Fruit fly (Drosophila melanogaster) whole organism, embryonic: ENCODE results near the gene CG43248.

Experiments used
- Atf6 ChIP-seq: fragments of 200-800 bp; sonication (Bioruptor generic); IDR thresholded peaks from 2 replicates; pipeline ENCODE4 v1.3.6; 2022; ENCODE audit warnings: missing biosample characterization, missing genetic modification characterization
- BEAF-32 ChIP-seq: fragments of 200-800 bp; sonication (Bioruptor generic); optimal IDR thresholded peaks from 3 replicates; lab custom pipeline; 2017; ENCODE audit warnings: missing biosample characterization, missing genetic modification characterization, mild to moderate bottlenecking, moderate library complexity, missing genetic modification reagents
- CG10274 ChIP-seq: fragments of 200-800 bp; sonication (Bioruptor generic); optimal IDR thresholded peaks from 3 replicates; lab custom pipeline; 2017; ENCODE audit warnings: missing biosample characterization, mild to moderate bottlenecking, missing genetic modification characterization
- CG10654 ChIP-seq: fragments of 200-800 bp; sonication (Bioruptor generic); optimal IDR thresholded peaks from 2 replicates; lab custom pipeline; 2016; ENCODE audit warnings: missing biosample characterization, missing genetic modification characterization
- CG11456 ChIP-seq: fragments of 200-800 bp; sonication (Bioruptor generic); IDR thresholded peaks from 3 replicates; pipeline ENCODE4 v1.3.6; 2022; ENCODE audit warnings: missing biosample characterization, missing genetic modification characterization
- CG11695 ChIP-seq: fragments of 200-800 bp; sonication (Bioruptor generic); IDR thresholded peaks from 3 replicates; pipeline ENCODE4 v1.3.6; 2022; ENCODE audit warnings: missing biosample characterization, missing genetic modification characterization
- CG11696 ChIP-seq: fragments of 200-800 bp; sonication (Bioruptor generic); IDR thresholded peaks from 2 replicates; pipeline ENCODE4 v1.3.6; 2022; ENCODE audit warnings: missing biosample characterization, missing genetic modification characterization
- CG12104 ChIP-seq: fragments of 200-800 bp; sonication (Bioruptor generic); optimal IDR thresholded peaks from 3 replicates; lab custom pipeline; 2016; ENCODE audit warnings: missing biosample characterization, missing genetic modification characterization
- CG1233 ChIP-seq: fragments of 200-800 bp; sonication (Bioruptor generic); optimal IDR thresholded peaks from 4 replicates; lab custom pipeline; 2018; ENCODE audit warnings: missing biosample characterization, mild to moderate bottlenecking, missing genetic modification characterization
- CG14441 ChIP-seq: fragments of 200-800 bp; sonication (Bioruptor generic); IDR thresholded peaks from 2 replicates; pipeline ENCODE4 v1.3.6; 2022; ENCODE audit warnings: missing biosample characterization, missing genetic modification characterization
- CG15011 ChIP-seq: fragments of 200-800 bp; sonication (Bioruptor generic); optimal IDR thresholded peaks from 3 replicates; lab custom pipeline; 2018; ENCODE audit warnings: missing biosample characterization, mild to moderate bottlenecking, missing genetic modification characterization
- CG15269 ChIP-seq: fragments of 200-800 bp; sonication (Bioruptor generic); optimal IDR thresholded peaks from 2 replicates; lab custom pipeline; 2018; ENCODE audit warnings: missing biosample characterization, mild to moderate bottlenecking, missing genetic modification characterization, moderate library complexity
- CG16813 ChIP-seq: fragments of 200-800 bp; sonication (Bioruptor generic); IDR thresholded peaks from 3 replicates; pipeline ENCODE4 v1.3.6; 2022; ENCODE audit warnings: missing biosample characterization, missing genetic modification characterization; ENCODE audit not compliant: partially characterized antibody
- CG17385 ChIP-seq: fragments of 200-800 bp; sonication (Bioruptor generic); optimal IDR thresholded peaks from 3 replicates; lab custom pipeline; 2018; ENCODE audit warnings: missing biosample characterization, mild to moderate bottlenecking, missing genetic modification characterization
- CG17912 ChIP-seq: fragments of 200-800 bp; sonication (Bioruptor generic); optimal IDR thresholded peaks from 2 replicates; lab custom pipeline; 2018; ENCODE audit warnings: missing biosample characterization, mild to moderate bottlenecking, missing genetic modification characterization
- CG18262 ChIP-seq: fragments of 200-800 bp; optimal IDR thresholded peaks from 3 replicates; lab custom pipeline; 2019; ENCODE audit warnings: missing biosample characterization, mild to moderate bottlenecking, missing genetic modification characterization, moderate library complexity
- CG18599 ChIP-seq: fragments of 200-800 bp; sonication (Bioruptor generic); optimal IDR thresholded peaks from 3 replicates; lab custom pipeline; 2017; ENCODE audit warnings: missing biosample characterization, missing genetic modification characterization, mild to moderate bottlenecking, moderate library complexity, missing genetic modification reagents
- CG2712 ChIP-seq: fragments of 200-800 bp; optimal IDR thresholded peaks from 3 replicates; lab custom pipeline; 2019; ENCODE audit warnings: missing biosample characterization, mild to moderate bottlenecking, missing genetic modification characterization, moderate library complexity
- CG34422 ChIP-seq: fragments of 200-800 bp; sonication (Bioruptor generic); IDR thresholded peaks from 3 replicates; pipeline ENCODE4 v1.3.6; 2022; ENCODE audit warnings: missing biosample characterization, missing genetic modification characterization
- CG7556 ChIP-seq: fragments of 200-800 bp; sonication (Bioruptor generic); optimal IDR thresholded peaks from 2 replicates; lab custom pipeline; 2017; ENCODE audit warnings: missing biosample characterization, mild to moderate bottlenecking, missing genetic modification characterization
- CG7786 ChIP-seq: fragments of 200-800 bp; sonication (Bioruptor generic); optimal IDR thresholded peaks from 2 replicates; lab custom pipeline; 2016; ENCODE audit warnings: missing biosample characterization, missing genetic modification characterization
- CG9727 ChIP-seq: fragments of 200-800 bp; sonication (Bioruptor generic); optimal IDR thresholded peaks from 3 replicates; lab custom pipeline; 2017; ENCODE audit warnings: missing biosample characterization, mild to moderate bottlenecking, missing genetic modification characterization
- D19A ChIP-seq: fragments of 200-800 bp; optimal IDR thresholded peaks from 3 replicates; lab custom pipeline; 2019; ENCODE audit warnings: missing biosample characterization, mild to moderate bottlenecking, missing genetic modification characterization, moderate library complexity
- Dek ChIP-seq: fragments of 200-800 bp; sonication (Bioruptor generic); optimal IDR thresholded peaks from 3 replicates; lab custom pipeline; 2019; ENCODE audit warnings: missing biosample characterization, mild to moderate bottlenecking, missing genetic modification characterization, moderate library complexity
- Elba2 ChIP-seq: fragments of 200-800 bp; sonication (Bioruptor generic); optimal IDR thresholded peaks from 3 replicates; lab custom pipeline; 2016; ENCODE audit warnings: missing biosample characterization, missing genetic modification characterization
- Ets65A ChIP-seq: fragments of 200-800 bp; sonication (Bioruptor generic); peaks from one replicate; lab custom pipeline; 2016; ENCODE audit warnings: missing biosample characterization, missing genetic modification characterization
- GATAe ChIP-seq: fragments of 200-800 bp; sonication (Bioruptor generic); conservative IDR thresholded peaks from 2 replicates; pipeline ENCODE4 v1.3.6; 2022; ENCODE audit warnings: missing biosample characterization, missing genetic modification characterization
- MBD-R2 ChIP-seq: fragments of 200-800 bp; sonication (Bioruptor generic); IDR thresholded peaks from 2 replicates; pipeline ENCODE4 v1.3.6; 2022; ENCODE audit warnings: missing biosample characterization, missing genetic modification characterization
- Pdp1 ChIP-seq, 2 experiments: fragments of 200-800 bp; sonication (Bioruptor generic); optimal IDR thresholded peaks; 3 replicates each; lab custom pipeline; 2016; ENCODE audit warnings: missing biosample characterization in 2 of 2, missing genetic modification characterization in 2 of 2, mild to moderate bottlenecking in 1 of 2, moderate library complexity in 1 of 2
- Sox102F ChIP-seq: fragments of 200-800 bp; sonication (Bioruptor generic); optimal IDR thresholded peaks from 2 replicates; lab custom pipeline; 2018; ENCODE audit warnings: missing biosample characterization, mild to moderate bottlenecking, missing genetic modification characterization, moderate library complexity
- Vsx1 ChIP-seq: fragments of 200-800 bp; sonication (Bioruptor generic); optimal IDR thresholded peaks from 2 replicates; lab custom pipeline; 2017; ENCODE audit warnings: missing biosample characterization, mild to moderate bottlenecking, missing genetic modification characterization, missing genetic modification reagents
- ap ChIP-seq: fragments of 200-800 bp; sonication (Bioruptor generic); IDR thresholded peaks from 2 replicates; pipeline ENCODE4 v1.3.6; 2022; ENCODE audit warnings: missing biosample characterization, missing genetic modification characterization
- bcd ChIP-seq: fragments of 200-800 bp; sonication (Bioruptor generic); optimal IDR thresholded peaks from 2 replicates; lab custom pipeline; 2017; ENCODE audit warnings: missing biosample characterization, mild to moderate bottlenecking, missing genetic modification characterization
- dmrt99B ChIP-seq: fragments of 200-800 bp; sonication (Bioruptor generic); optimal IDR thresholded peaks from 2 replicates; lab custom pipeline; 2018; ENCODE audit warnings: missing biosample characterization, mild to moderate bottlenecking, missing genetic modification characterization, moderate library complexity
- exex ChIP-seq: fragments of 200-800 bp; sonication (Bioruptor generic); optimal IDR thresholded peaks from 4 replicates; lab custom pipeline; 2018; ENCODE audit warnings: missing biosample characterization, mild to moderate bottlenecking, missing genetic modification characterization, moderate library complexity
- eyg ChIP-seq: fragments of 200-800 bp; sonication (Bioruptor generic); optimal IDR thresholded peaks from 3 replicates; lab custom pipeline; 2016; ENCODE audit warnings: missing biosample characterization, missing genetic modification characterization
- lab ChIP-seq: fragments of 200-800 bp; sonication (Bioruptor generic); optimal IDR thresholded peaks from 3 replicates; lab custom pipeline; 2017; ENCODE audit warnings: missing biosample characterization, missing genetic modification characterization, mild to moderate bottlenecking, moderate library complexity, missing genetic modification reagents
- prd ChIP-seq, 3 experiments: fragments of >200 bp in 2 of 3; fragments of 200-800 bp in 1 of 3; sonication (Bioruptor generic) in 1 of 3; optimal IDR thresholded peaks in 2 of 3; IDR thresholded peaks in 1 of 3; 2 replicates in 2 of 3; 3 replicates in 1 of 3; pipeline versions ENCODE4 v1.3.6 to Lab custom; 2017 to 2022; ENCODE audit warnings: missing biosample characterization in 1 of 3, missing genetic modification characterization in 1 of 3
- row ChIP-seq: fragments of 200-800 bp; sonication (Bioruptor generic); IDR thresholded peaks from 3 replicates; pipeline ENCODE4 v1.3.6; 2022; ENCODE audit warnings: missing biosample characterization, missing genetic modification characterization
- salm ChIP-seq: fragments of 200-800 bp; sonication (Bioruptor generic); optimal IDR thresholded peaks from 2 replicates; lab custom pipeline; 2018; ENCODE audit warnings: missing biosample characterization, mild to moderate bottlenecking, missing genetic modification characterization
- slp2 ChIP-seq: fragments of 200-800 bp; sonication (Bioruptor generic); optimal IDR thresholded peaks from 2 replicates; lab custom pipeline; 2016; ENCODE audit warnings: missing biosample characterization, missing genetic modification characterization
- sqz ChIP-seq: fragments of 200-800 bp; sonication (Bioruptor generic); optimal IDR thresholded peaks from 3 replicates; lab custom pipeline; 2018; ENCODE audit warnings: missing biosample characterization, mild to moderate bottlenecking, missing genetic modification characterization
- sr ChIP-seq: fragments of 200-800 bp; sonication (Bioruptor generic); IDR thresholded peaks from 3 replicates; pipeline ENCODE4 v1.3.6; 2022; ENCODE audit warnings: missing biosample characterization, missing genetic modification characterization
- sug ChIP-seq: fragments of 200-800 bp; optimal IDR thresholded peaks from 2 replicates; lab custom pipeline; 2019; ENCODE audit warnings: missing biosample characterization, mild to moderate bottlenecking, missing genetic modification characterization, moderate library complexity
- tll ChIP-seq, 2 experiments: fragments of 200-800 bp in 1 of 2; fragments of >200 bp in 1 of 2; sonication (Bioruptor generic) in 1 of 2; optimal IDR thresholded peaks; 2 replicates each; lab custom pipeline; 2017 to 2019; ENCODE audit warnings: missing biosample characterization in 2 of 2, missing genetic modification characterization in 2 of 2, mild to moderate bottlenecking in 1 of 2, moderate library complexity in 1 of 2
- zf30C ChIP-seq: fragments of 200-800 bp; sonication (Bioruptor generic); optimal IDR thresholded peaks from 3 replicates; lab custom pipeline; 2018; ENCODE audit warnings: missing biosample characterization, mild to moderate bottlenecking, missing genetic modification characterization

Gene CG43248

DNA sequence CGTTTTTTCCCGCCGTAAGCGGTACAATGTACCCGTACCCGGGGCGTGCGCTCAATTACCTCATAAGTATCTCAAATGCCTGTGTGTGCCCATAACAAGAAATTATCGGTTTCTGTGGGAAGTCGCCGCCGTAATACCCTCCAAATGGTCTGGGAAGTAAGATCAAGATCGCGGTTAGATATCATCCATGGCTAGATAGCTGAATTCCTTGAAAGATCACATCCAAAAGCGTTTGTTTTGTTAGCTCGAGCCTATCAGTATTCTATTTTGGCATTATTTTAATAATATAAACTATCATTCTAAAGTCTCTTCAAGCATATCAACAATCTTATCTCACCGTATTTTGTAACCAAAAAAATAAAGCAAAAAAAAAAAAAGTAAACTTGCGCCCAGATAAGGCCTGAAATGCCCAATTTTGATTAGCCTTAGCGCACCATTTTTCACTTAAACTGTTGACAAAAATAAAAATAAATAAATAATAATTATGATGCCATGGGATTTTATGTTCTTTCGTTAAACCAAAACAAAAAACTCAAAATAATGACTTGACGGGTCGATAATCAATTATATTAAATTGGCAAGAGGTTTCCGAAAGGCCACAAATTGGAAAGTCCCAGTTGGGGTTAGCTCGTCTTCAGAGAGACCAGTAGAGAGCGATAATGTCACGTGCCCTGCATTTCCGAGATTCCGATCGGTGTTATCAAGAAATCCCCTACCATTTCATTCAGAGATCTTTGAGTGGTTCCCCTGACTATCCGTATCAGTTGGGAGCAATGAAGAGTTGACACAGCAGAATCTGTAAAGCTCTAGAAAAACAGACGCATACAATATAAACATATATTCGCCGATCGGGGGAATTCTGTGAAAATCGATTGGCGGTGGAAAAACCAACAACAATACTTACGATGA, 7.6 kb upstream of the CG43248 start (continued):
- peak in 1 of 2 experiments; percentile 35 for TF ChIP-seq Pdp1 (GFP tag; optimal IDR thresholded peaks at IDR 0.05; lab: Kevin White, UChicago)
- TF ChIP-seq dmrt99B: peak; percentile 1
- peak; percentile 63; the same call in 1 of the 2 replicates for TF ChIP-seq GATAe (GFP tag; lab: Robert Waterston, UW)
- TF ChIP-seq CG15269 (tag; lab: Kevin White, UChicago): no peak
- no peak for TF ChIP-seq CG11696 (GFP tag; lab: Robert Waterston, UW)
- no peak for TF ChIP-seq Dek (tag; lab: Kevin White, UChicago)
- 0 out of 2 replicates have a peak, but pooled peaks have one; percentile 38 for TF ChIP-seq CG14441
- peak; percentile 77 for TF ChIP-seq sqz (GFP tag; lab: Kevin White, UChicago)
- peak; percentile 39; the same call in 1 of the 3 replicates for TF ChIP-seq CG34422 (GFP tag; lab: Robert Waterston, UW)
- TF ChIP-seq Ets65A: peak; percentile 40
- no peak for TF ChIP-seq BEAF-32 (GFP tag; lab: Kevin White, UChicago)
- TF ChIP-seq CG10274 (GFP tag; lab: Kevin White, UChicago): no peak
- no peak for TF ChIP-seq CG16813 (GFP tag; lab: Robert Waterston, UW)
- no peak for TF ChIP-seq Elba2
- peak; percentile 35 for TF ChIP-seq sug (tag; lab: Kevin White, UChicago)
- TF ChIP-seq Vsx1 (GFP tag; lab: Kevin White, UChicago): peak; percentile 55
- no peak for TF ChIP-seq prd (optimal IDR thresholded peaks at IDR 0.05; lab: Kevin White, UChicago)
- TF ChIP-seq prd (GFP tag; IDR thresholded peaks at IDR 0.05; lab: Robert Waterston, UW): no peak
- no peak for TF ChIP-seq Atf6 (GFP tag; lab: Robert Waterston, UW)
- no peak for TF ChIP-seq CG9727 (GFP tag; lab: Kevin White, UChicago)
- TF ChIP-seq CG11695 (GFP tag; lab: Robert Waterston, UW): no peak
- TF ChIP-seq CG10654 (GFP tag; lab: Kevin White, UChicago): no peak
- TF ChIP-seq CG7786 (GFP tag; lab: Kevin White, UChicago): no peak
- peak; percentile 12 for TF ChIP-seq CG18599
- TF ChIP-seq salm (tag; lab: Kevin White, UChicago): no peak
- peak; percentile 88 for TF ChIP-seq exex (tag; lab: Kevin White, UChicago)
- TF ChIP-seq eyg (GFP tag; lab: Kevin White, UChicago): no peak
- no peak for TF ChIP-seq bcd (GFP tag; lab: Kevin White, UChicago)
- TF ChIP-seq CG2712 (tag; lab: Kevin White, UChicago): peak; percentile 6

DNA sequence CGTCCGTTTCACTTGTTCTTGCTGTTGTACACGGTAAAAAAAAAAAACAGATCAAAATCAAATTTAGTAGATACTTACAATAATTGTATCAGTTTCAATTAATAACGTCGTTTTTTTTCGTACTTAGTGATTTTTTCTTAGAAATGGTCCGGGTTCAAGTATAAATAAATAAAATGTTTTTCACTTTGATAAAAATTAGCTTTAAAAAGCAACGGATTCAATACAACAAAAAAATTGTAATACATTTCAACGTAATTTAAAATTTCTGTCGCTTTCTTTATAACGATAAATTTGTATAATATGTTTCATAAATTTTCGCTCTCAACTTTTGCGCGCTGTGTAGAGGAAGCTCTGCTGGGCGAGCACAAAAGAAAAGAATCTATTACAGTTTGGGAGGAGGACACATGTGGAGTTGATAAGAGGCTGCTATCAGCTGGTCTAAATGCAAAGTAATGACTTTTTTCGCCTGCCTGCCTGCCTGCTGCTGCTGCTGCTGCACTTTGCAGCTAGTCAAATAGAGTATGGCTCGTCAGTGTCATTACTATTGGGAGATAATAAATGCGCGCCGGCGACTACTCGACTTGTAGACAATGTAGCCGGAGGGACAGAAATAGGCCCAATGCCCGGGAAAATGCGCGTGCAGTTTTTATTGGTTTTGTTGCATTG, 6.8 kb upstream of the CG43248 start:
- no peak for TF ChIP-seq ap (GFP tag; lab: Robert Waterston, UW)
- TF ChIP-seq CG17912: no peak
- TF ChIP-seq MBD-R2: no peak
- peak; percentile 55 for TF ChIP-seq CG15011 (GFP tag; lab: Kevin White, UChicago)
- peak; percentile 50 for TF ChIP-seq CG1233 (GFP tag; lab: Kevin White, UChicago)
- peak; percentile 44 for TF ChIP-seq zf30C
- TF ChIP-seq CG11456 (GFP tag; lab: Robert Waterston, UW): no peak
- TF ChIP-seq lab (GFP tag; lab: Kevin White, UChicago): peak; percentile 68
- 0 out of 2 replicates have a peak, but pooled peaks have one; percentile 11 for TF ChIP-seq CG11696 (GFP tag; lab: Robert Waterston, UW)
- TF ChIP-seq CG18262: peak; percentile 84
- TF ChIP-seq CG17385 (GFP tag; lab: Kevin White, UChicago): peak; percentile 63
- TF ChIP-seq sr (GFP tag; lab: Robert Waterston, UW): no peak
- TF ChIP-seq CG12104 (GFP tag; lab: Kevin White, UChicago): peak; percentile 58
- TF ChIP-seq row (GFP tag; lab: Robert Waterston, UW): peak; percentile 67
- TF ChIP-seq D19A: peak; percentile 58
- peak; percentile 32 for TF ChIP-seq slp2 (GFP tag; lab: Kevin White, UChicago)
- peak; percentile 82 for TF ChIP-seq dmrt99B
- peak in 1 of 2 experiments; percentile 77 for TF ChIP-seq tll (GFP tag; optimal IDR thresholded peaks at IDR 0.05; lab: Kevin White, UChicago)
- peak; percentile 82 for TF ChIP-seq CG7556 (GFP tag; lab: Kevin White, UChicago)
- TF ChIP-seq Sox102F (GFP tag; lab: Kevin White, UChicago): peak; percentile 83
